Comparison of ENCODE assay signal across 4 fruit fly cellular contexts in the genomic region with DNA sequence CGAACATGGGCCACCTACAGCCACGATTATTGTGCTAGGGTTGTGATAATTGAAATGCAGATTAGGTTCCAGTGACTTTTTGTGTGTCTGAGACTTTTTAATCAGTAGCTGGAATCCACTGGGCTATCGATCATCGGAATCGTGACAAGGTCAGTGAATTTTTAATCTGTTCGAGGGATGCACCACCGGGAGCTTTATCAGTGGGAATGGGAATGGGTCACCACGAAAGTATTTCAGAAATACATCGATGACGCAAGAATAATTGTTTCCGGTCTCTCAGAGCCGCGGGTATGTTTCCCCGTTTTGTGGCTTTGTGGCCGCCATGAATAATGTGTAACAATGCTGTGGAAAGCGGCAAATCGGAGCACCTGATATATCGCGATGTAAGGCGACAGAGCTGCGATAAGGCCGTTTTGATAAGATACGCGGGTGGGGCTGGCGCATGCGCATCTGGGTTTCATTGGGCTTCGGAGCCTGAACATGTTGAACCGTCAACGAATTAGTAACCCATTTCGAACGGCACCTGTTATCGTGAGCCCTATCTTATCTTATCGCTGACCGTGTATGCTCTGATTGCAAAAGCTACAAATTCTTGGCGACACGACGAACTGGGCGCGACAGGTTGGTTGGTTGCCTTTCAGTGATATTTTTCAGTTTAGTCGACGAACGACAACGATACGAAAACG.
TF ChIP-seq lines count a peak whose summit lies in the region.

A gene (plus strand): TSS at position 638 of the 686 bp plus-strand sequence.

TF ChIP-seq in whole organism, adult, 20 proteins besides CTCF, POLR2A, EP300 and RAD21 (continued from another document):
- TF ChIP-seq CG7101 (tag; optimal IDR thresholded peaks at IDR 0.05; lab: Kevin White, UChicago), result no peak
- TF ChIP-seq Hr96 (GFP tag; optimal IDR thresholded peaks at IDR 0.05; lab: Kevin White, UChicago), result peak; percentile 33
- peak; percentile 97 for TF ChIP-seq kay (GFP tag; lab: Kevin White, UChicago; ENCODE audit: borderline replicate concordance)

TF ChIP-seq in whole organism, embryonic, 481 proteins besides CTCF, POLR2A, EP300 and RAD21 (continued from another document and continues in another):
- TF ChIP-seq sr (GFP tag; IDR thresholded peaks at IDR 0.05; lab: Robert Waterston, UW) (no peak), Hr78 (GFP tag; optimal IDR thresholded peaks at IDR 0.05; lab: Kevin White, UChicago) (peak in 1 of 2 experiments; percentile 20), nerfin-1 (tag; optimal IDR thresholded peaks at IDR 0.05; lab: Kevin White, UChicago) (no peak), CG5180 (GFP tag; optimal IDR thresholded peaks at IDR 0.05; lab: Kevin White, UChicago) (peak; percentile 7), BtbVII (GFP tag; optimal IDR thresholded peaks at IDR 0.05; lab: Kevin White, UChicago) (peak; percentile 49), MBD-R2 (GFP tag; IDR thresholded peaks at IDR 0.05; lab: Robert Waterston, UW) (0 out of 2 replicates have a peak, but pooled peaks have one; percentile 9), CG14014 (GFP tag; IDR thresholded peaks at IDR 0.05; lab: Robert Waterston, UW) (0 out of 2 replicates have a peak, but pooled peaks have one; percentile 39), crc (GFP tag; optimal IDR thresholded peaks at IDR 0.05; lab: Kevin White, UChicago) (no peak), sens (GFP tag; lab: Kevin White, UChicago) (peak; percentile 28), salm (tag; optimal IDR thresholded peaks at IDR 0.05; lab: Kevin White, UChicago) (peak; percentile 20), caup (GFP tag; optimal IDR thresholded peaks at IDR 0.05; lab: Kevin White, UChicago; ENCODE audit: severe bottlenecking) (peak; percentile 31), exex (tag; optimal IDR thresholded peaks at IDR 0.05; lab: Kevin White, UChicago) (peak; percentile 90), C15 (GFP tag; IDR thresholded peaks at IDR 0.05; lab: Robert Waterston, UW) (no peak), Side (GFP tag; optimal IDR thresholded peaks at IDR 0.05; lab: Kevin White, UChicago) (no peak), Dbx (GFP tag; IDR thresholded peaks at IDR 0.05; lab: Robert Waterston, UW) (no peak; the same call in 2 of the 3 replicates), Nf-YC (tag; optimal IDR thresholded peaks at IDR 0.05; lab: Kevin White, UChicago) (peak; percentile 45), Hsf (GFP tag; optimal IDR thresholded peaks at IDR 0.05; lab: Kevin White, UChicago) (no peak), wek (GFP tag; optimal IDR thresholded peaks at IDR 0.05; lab: Kevin White, UChicago) (peak; percentile 21), CG42726 (GFP tag; IDR thresholded peaks at IDR 0.05; lab: Robert Waterston, UW; ENCODE audit: partially characterized antibody) (no peak), unpg (GFP tag; optimal IDR thresholded peaks at IDR 0.05; lab: Kevin White, UChicago) (no peak), B-H2 (GFP tag; optimal IDR thresholded peaks at IDR 0.05; lab: Kevin White, UChicago) (peak; percentile 40), Bgb (GFP tag; IDR thresholded peaks at IDR 0.05; lab: Robert Waterston, UW; ENCODE audit: partially characterized antibody) (peak; percentile 37; the same call in 1 of the 2 replicates), hkb (optimal IDR thresholded peaks at IDR 0.05; lab: Kevin White, UChicago) (no peak), hkb (GFP tag; IDR thresholded peaks at IDR 0.05; lab: Robert Waterston, UW) (0 out of 2 replicates have a peak, but pooled peaks have one; percentile 27), CG12769 (tag; optimal IDR thresholded peaks at IDR 0.05; lab: Kevin White, UChicago) (peak; percentile 60), CG10147 (GFP tag; optimal IDR thresholded peaks at IDR 0.05; lab: Kevin White, UChicago) (peak; percentile 12), CG4707 (GFP tag; optimal IDR thresholded peaks at IDR 0.05; lab: Kevin White, UChicago) (no peak), CG17385 (GFP tag; optimal IDR thresholded peaks at IDR 0.05; lab: Kevin White, UChicago) (peak; percentile 22), Hand (GFP tag; optimal IDR thresholded peaks at IDR 0.05; lab: Kevin White, UChicago) (peak; percentile 6), sob (GFP tag; IDR thresholded peaks at IDR 0.05; lab: Robert Waterston, UW) (peak; percentile 46; the same call in 1 of the 2 replicates), pan (optimal IDR thresholded peaks at IDR 0.05; lab: Kevin White, UChicago) (no peak), pan (GFP tag; optimal IDR thresholded peaks at IDR 0.05 in 1 of 2, IDR thresholded peaks at IDR 0.05 in 1 of 2) (no peak), Rfx (GFP tag; IDR thresholded peaks at IDR 0.05; lab: Robert Waterston, UW) (peak; percentile 12; the same call in 1 of the 2 replicates), GATAe (GFP tag; conservative IDR thresholded peaks at IDR 0.05; lab: Robert Waterston, UW) (peak; percentile 99), Adf1 (GFP tag; IDR thresholded peaks at IDR 0.05; lab: Robert Waterston, UW) (peak; percentile 56; the same call in 1 of the 2 replicates), CG34224 (GFP tag; IDR thresholded peaks at IDR 0.05; lab: Robert Waterston, UW; ENCODE audit: partially characterized antibody) (no peak), Lhr (GFP tag; optimal IDR thresholded peaks at IDR 0.05; lab: Kevin White, UChicago) (no peak), NC2β (GFP tag; optimal IDR thresholded peaks at IDR 0.05; lab: Kevin White, UChicago) (no peak)

TF ChIP-seq in whole organism, prepupa, 60 proteins besides CTCF, POLR2A, EP300 and RAD21 (continued from another document):
- TF ChIP-seq Hr4 (GFP tag; optimal IDR thresholded peaks at IDR 0.05; lab: Kevin White, UChicago) (no peak), topi (GFP tag; optimal IDR thresholded peaks at IDR 0.05; lab: Kevin White, UChicago) (no peak), CG10631 (GFP tag; optimal IDR thresholded peaks at IDR 0.05; lab: Kevin White, UChicago) (no peak), CG7368 (GFP tag; optimal IDR thresholded peaks at IDR 0.05; lab: Kevin White, UChicago) (no peak), vri (GFP tag; optimal IDR thresholded peaks at IDR 0.05; lab: Kevin White, UChicago) (peak; percentile 61), CG34406 (GFP tag; optimal IDR thresholded peaks at IDR 0.05; lab: Kevin White, UChicago) (no peak), Smox (GFP tag; optimal IDR thresholded peaks at IDR 0.05; lab: Kevin White, UChicago) (no peak), CG31627 (GFP tag; optimal IDR thresholded peaks at IDR 0.05; lab: Kevin White, UChicago) (no peak), lz (GFP tag; optimal IDR thresholded peaks at IDR 0.05; lab: Kevin White, UChicago) (no peak), CG10669 (GFP tag; optimal IDR thresholded peaks at IDR 0.05; lab: Kevin White, UChicago) (no peak), Sox14 (GFP tag; optimal IDR thresholded peaks at IDR 0.05; lab: Kevin White, UChicago) (no peak), CG32006 (GFP tag; optimal IDR thresholded peaks at IDR 0.05; lab: Kevin White, UChicago) (no peak), Gug (GFP tag; IDR thresholded peaks at IDR 0.05; lab: Robert Waterston, UW) (no peak), CG8632 (GFP tag; optimal IDR thresholded peaks at IDR 0.05; lab: Kevin White, UChicago) (no peak), net (GFP tag; optimal IDR thresholded peaks at IDR 0.05; lab: Kevin White, UChicago) (no peak), OdsH (GFP tag; optimal IDR thresholded peaks at IDR 0.05; lab: Kevin White, UChicago) (no peak), fd85E (GFP tag; optimal IDR thresholded peaks at IDR 0.05; lab: Kevin White, UChicago) (peak; percentile 26), esn (GFP tag; optimal IDR thresholded peaks at IDR 0.05; lab: Kevin White, UChicago) (no peak), CG11762 (GFP tag; optimal IDR thresholded peaks at IDR 0.05; lab: Kevin White, UChicago; ENCODE audit: insufficient read depth) (no peak), Eip75B (GFP tag; optimal IDR thresholded peaks at IDR 0.05; lab: Kevin White, UChicago) (no peak), Eip78C (GFP tag; lab: Kevin White, UChicago) (peak; percentile 76), Hr38 (GFP tag; optimal IDR thresholded peaks at IDR 0.05; lab: Kevin White, UChicago) (no peak), Lpt (GFP tag; optimal IDR thresholded peaks at IDR 0.05; lab: Kevin White, UChicago) (no peak), Hr39 (GFP tag; optimal IDR thresholded peaks at IDR 0.05; lab: Kevin White, UChicago) (no peak), salr (GFP tag; optimal IDR thresholded peaks at IDR 0.05; lab: Kevin White, UChicago) (no peak), dsx (GFP tag; optimal IDR thresholded peaks at IDR 0.05; lab: Kevin White, UChicago; ENCODE audit: poor library complexity, severe bottlenecking) (no peak), achi (GFP tag; optimal IDR thresholded peaks at IDR 0.05; lab: Kevin White, UChicago) (no peak), Eip93F (GFP tag; optimal IDR thresholded peaks at IDR 0.05; lab: Kevin White, UChicago) (peak; percentile 89), Ets96B (tag; optimal IDR thresholded peaks at IDR 0.05; lab: Kevin White, UChicago) (no peak), CG3032 (tag; optimal IDR thresholded peaks at IDR 0.05; lab: Kevin White, UChicago) (no peak)
TF ChIP-seq in whole organism, prepupa: peak in this region for 9.

TF ChIP-seq in whole organism, pupa, 21 proteins besides CTCF, POLR2A, EP300 and RAD21 (continued from another document):
- 0 out of 2 replicates have a peak, but pooled peaks have one; percentile 13 for TF ChIP-seq CG12605 (GFP tag; IDR thresholded peaks at IDR 0.05; lab: Robert Waterston, UW)
